Worm (Caenorhabditis elegans) whole organism, late embryonic: Measurements from ENCODE around the gene Y9C2UA.1.
A peak's percentile ranks its signal among the peaks of the same experiment; 100 is the strongest.

ENCODE experiments used
- C38D4.7 ChIP-seq: fragments of 200-800 bp; sonication (Bioruptor generic); optimal IDR thresholded peaks from 2 replicates; lab custom pipeline; 2018; ENCODE audit warnings: mild to moderate bottlenecking, missing genetic modification characterization, moderate library complexity, missing compliant biosample characterization
- F13H6.1 ChIP-seq: sonication (generic microtip); optimal IDR thresholded peaks from 2 replicates; lab custom pipeline; 2016; ENCODE audit warnings: missing genetic modification characterization, missing compliant biosample characterization
- K02D7.2 ChIP-seq: sonication (generic microtip); optimal IDR thresholded peaks from 2 replicates; lab custom pipeline; 2017; ENCODE audit warnings: mild to moderate bottlenecking, missing genetic modification characterization, missing compliant biosample characterization
- T23F11.4 ChIP-seq: fragments of 200-800 bp; sonication (Bioruptor generic); optimal IDR thresholded peaks from 2 replicates; lab custom pipeline; 2018; ENCODE audit warnings: mild to moderate bottlenecking, missing genetic modification characterization, missing compliant biosample characterization
- Y22D7AL.16 ChIP-seq: sonication (generic microtip); optimal IDR thresholded peaks from 2 replicates; lab custom pipeline; 2016; ENCODE audit warnings: missing genetic modification characterization, missing compliant biosample characterization
- ahr-1 ChIP-seq: sonication (generic microtip); optimal IDR thresholded peaks from 2 replicates; lab custom pipeline; 2016; ENCODE audit warnings: missing genetic modification characterization, missing compliant biosample characterization
- ceh-19 ChIP-seq: fragments of 200-800 bp; sonication (Bioruptor generic); optimal IDR thresholded peaks from 2 replicates; lab custom pipeline; 2018; ENCODE audit warnings: mild to moderate bottlenecking, missing genetic modification characterization, missing compliant biosample characterization
- ceh-22 ChIP-seq: sonication (generic microtip); optimal IDR thresholded peaks from 2 replicates; lab custom pipeline; 2017; ENCODE audit warnings: missing biosample characterization, missing genetic modification characterization
- ceh-24 ChIP-seq: sonication (generic microtip); optimal IDR thresholded peaks from 2 replicates; lab custom pipeline; 2016; ENCODE audit warnings: mild to moderate bottlenecking, missing genetic modification characterization, missing compliant biosample characterization
- ceh-30 ChIP-seq: fragments of 150-350 bp; optimal IDR thresholded peaks from 2 replicates; lab custom pipeline; 2014; ENCODE audit warnings: missing biosample characterization, missing genetic modification characterization
- ceh-34 ChIP-seq: sonication (generic microtip); optimal IDR thresholded peaks from 2 replicates; lab custom pipeline; 2016; ENCODE audit warnings: mild to moderate bottlenecking, missing genetic modification characterization, missing compliant biosample characterization
- ceh-45 ChIP-seq: fragments of 200-800 bp; sonication (Bioruptor generic); IDR thresholded peaks from 2 replicates; pipeline ENCODE4 v1.3.6; 2022; ENCODE audit warnings: missing genetic modification reagents, missing genetic modification characterization, missing compliant biosample characterization
- ceh-48 ChIP-seq: sonication (generic microtip); optimal IDR thresholded peaks from 2 replicates; lab custom pipeline; 2016; ENCODE audit warnings: missing genetic modification characterization, inconsistent platforms, missing compliant biosample characterization
- ceh-6 ChIP-seq: fragments of 200-800 bp; sonication (Bioruptor generic); optimal IDR thresholded peaks from 2 replicates; lab custom pipeline; 2018; ENCODE audit warnings: mild to moderate bottlenecking, missing genetic modification characterization, missing compliant biosample characterization
- ceh-9 ChIP-seq: sonication (generic microtip); optimal IDR thresholded peaks from 2 replicates; lab custom pipeline; 2016; ENCODE audit warnings: mild to moderate bottlenecking, missing genetic modification characterization, inconsistent platforms, missing compliant biosample characterization
- dve-1 ChIP-seq: sonication (generic microtip); optimal IDR thresholded peaks from 2 replicates; lab custom pipeline; 2017; ENCODE audit warnings: antibody characterized with exemption, mild to moderate bottlenecking, missing genetic modification characterization, missing compliant biosample characterization
- elt-2 ChIP-seq: sonication (generic microtip); optimal IDR thresholded peaks from 2 replicates; lab custom pipeline; 2016; ENCODE audit warnings: missing genetic modification reagents, missing genetic modification characterization, missing compliant biosample characterization
- ets-4 ChIP-seq: sonication (generic microtip); optimal IDR thresholded peaks from 2 replicates; lab custom pipeline; 2016; ENCODE audit warnings: missing genetic modification characterization, missing compliant biosample characterization
- eyg-1 ChIP-seq: sonication (generic microtip); optimal IDR thresholded peaks from 2 replicates; lab custom pipeline; 2016; ENCODE audit warnings: missing genotype, missing genetic modification characterization, missing compliant biosample characterization
- fkh-10 ChIP-seq: fragments of 150-350 bp; optimal IDR thresholded peaks from 2 replicates; lab custom pipeline; 2014; ENCODE audit warnings: missing biosample characterization, missing genetic modification reagents, missing genetic modification characterization
- fkh-6 ChIP-seq: sonication (generic microtip); optimal IDR thresholded peaks from 2 replicates; lab custom pipeline; 2016; ENCODE audit warnings: missing genetic modification characterization, missing compliant biosample characterization
- hlh-30 ChIP-seq: sonication (generic microtip); optimal IDR thresholded peaks from 2 replicates; lab custom pipeline; 2017; ENCODE audit warnings: antibody characterized with exemption, missing genetic modification characterization, missing compliant biosample characterization; ENCODE audit not compliant: insufficient read depth
- hlh-6 ChIP-seq: sonication (generic microtip); optimal IDR thresholded peaks from 2 replicates; lab custom pipeline; 2016; ENCODE audit warnings: missing genotype, missing genetic modification characterization, missing compliant biosample characterization
- lin-11 ChIP-seq: fragments of 200-800 bp; sonication (Bioruptor generic); optimal IDR thresholded peaks from 2 replicates; lab custom pipeline; 2018; ENCODE audit warnings: mild to moderate bottlenecking, missing genetic modification characterization, missing compliant biosample characterization
- mec-3 ChIP-seq: sonication (generic microtip); optimal IDR thresholded peaks from 2 replicates; lab custom pipeline; 2016; ENCODE audit warnings: borderline replicate concordance, missing genetic modification characterization, missing compliant biosample characterization
- nfya-1 ChIP-seq: sonication (generic microtip); optimal IDR thresholded peaks from 2 replicates; lab custom pipeline; 2017; ENCODE audit warnings: missing genetic modification characterization, mild to moderate bottlenecking, missing compliant biosample characterization, antibody characterized with exemption, moderate library complexity
- nhr-11 ChIP-seq: fragments of 150-350 bp; optimal IDR thresholded peaks from 2 replicates; lab custom pipeline; 2014; ENCODE audit warnings: missing biosample characterization, missing genetic modification characterization
- nhr-232 ChIP-seq: sonication (generic microtip); optimal IDR thresholded peaks from 2 replicates; lab custom pipeline; 2016; ENCODE audit warnings: missing genetic modification characterization, missing compliant biosample characterization
- npax-4 ChIP-seq: sonication (generic microtip); optimal IDR thresholded peaks from 2 replicates; lab custom pipeline; 2016; ENCODE audit warnings: missing genetic modification characterization, missing compliant biosample characterization
- odd-2 ChIP-seq: sonication (generic microtip); optimal IDR thresholded peaks from 2 replicates; lab custom pipeline; 2017; ENCODE audit warnings: antibody characterized with exemption, mild to moderate bottlenecking, missing genetic modification characterization, missing compliant biosample characterization
- pax-1 ChIP-seq: fragments of 150-350 bp; optimal IDR thresholded peaks from 2 replicates; lab custom pipeline; 2014; ENCODE audit warnings: missing biosample characterization, missing genetic modification characterization
- pha-4 ChIP-seq: fragments of 150-350 bp; optimal IDR thresholded peaks from 2 replicates; lab custom pipeline; 2018; ENCODE audit warnings: missing biosample characterization, missing genetic modification reagents, missing genetic modification characterization
- ref-2 ChIP-seq: sonication (generic microtip); optimal IDR thresholded peaks from 2 replicates; lab custom pipeline; 2016; ENCODE audit warnings: missing genetic modification characterization, missing compliant biosample characterization
- rnt-1 ChIP-seq: sonication (generic microtip); optimal IDR thresholded peaks from 2 replicates; lab custom pipeline; 2016; ENCODE audit warnings: missing genetic modification characterization, missing compliant biosample characterization
- sox-4 ChIP-seq: sonication (generic microtip); optimal IDR thresholded peaks from 2 replicates; lab custom pipeline; 2017; ENCODE audit warnings: mild to moderate bottlenecking, missing genetic modification characterization, inconsistent platforms, missing compliant biosample characterization
- syd-9 ChIP-seq: sonication (generic microtip); optimal IDR thresholded peaks from 2 replicates; lab custom pipeline; 2016; ENCODE audit warnings: mild to moderate bottlenecking, missing genetic modification characterization, moderate library complexity, missing compliant biosample characterization
- tbx-2 ChIP-seq: sonication (generic microtip); optimal IDR thresholded peaks from 2 replicates; lab custom pipeline; 2016; ENCODE audit warnings: missing genetic modification characterization, missing compliant biosample characterization
- unc-42 ChIP-seq: sonication (generic microtip); optimal IDR thresholded peaks from 2 replicates; lab custom pipeline; 2016; ENCODE audit warnings: missing genotype, missing genetic modification characterization, missing compliant biosample characterization
- zip-5 ChIP-seq: sonication (generic microtip); optimal IDR thresholded peaks from 2 replicates; lab custom pipeline; 2016; ENCODE audit warnings: missing genetic modification characterization, missing compliant biosample characterization
- ztf-16 ChIP-seq: sonication (generic microtip); optimal IDR thresholded peaks from 2 replicates; lab custom pipeline; 2017; ENCODE audit warnings: missing genetic modification characterization, missing compliant biosample characterization

The Y9C2UA.1 gene

ce11 chrII:9097302-9097701 lies 42.1 kb upstream of the Y9C2UA.1 start (continued):
- TF ChIP-seq ahr-1 (tag; lab: Kevin White, UChicago): no peak

- TF ChIP-seq odd-2 (tag; lab: Kevin White, UChicago): no peak
Observed at ce11 chrII:9098505-9098904, 40.9 kb upstream of the Y9C2UA.1 start, which contains the start of gene clh-5. Gene clh-5 (minus strand): TSS chrII:9098605.

ce11 chrII:9099017-9099416 lies 40.4 kb upstream of the Y9C2UA.1 start, which contains the start of gene T24H10.1:
Gene T24H10.1 (plus strand): TSS chrII:9099371.
- TF ChIP-seq ceh-6: no peak
- no peak for TF ChIP-seq ceh-24 (tag; lab: Kevin White, UChicago)
- TF ChIP-seq ceh-34 (tag; lab: Kevin White, UChicago): no peak
- TF ChIP-seq ceh-19: no peak
- TF ChIP-seq odd-2 (tag; lab: Kevin White, UChicago): no peak
- TF ChIP-seq zip-5 (tag; lab: Kevin White, UChicago): no peak
- TF ChIP-seq K02D7.2 (tag; lab: Kevin White, UChicago): no peak
- no peak for TF ChIP-seq ets-4 (tag; lab: Kevin White, UChicago)
- TF ChIP-seq ceh-9 (tag; lab: Kevin White, UChicago): no peak
- TF ChIP-seq Y22D7AL.16: no peak
- no peak for TF ChIP-seq sox-4 (tag; lab: Kevin White, UChicago)
- no peak for TF ChIP-seq dve-1 (tag; lab: Kevin White, UChicago)
- no peak for TF ChIP-seq T23F11.4
- TF ChIP-seq hlh-6 (tag; lab: Kevin White, UChicago): no peak
- no peak for TF ChIP-seq ztf-16 (tag; lab: Kevin White, UChicago)
- no peak for TF ChIP-seq pax-1 (tag; lab: Kevin White, UChicago)
- no peak for TF ChIP-seq ceh-30
- TF ChIP-seq pha-4 (tag; lab: Kevin White, UChicago): no peak
- no peak for TF ChIP-seq fkh-10 (GFP tag; lab: Kevin White, UChicago)
- no peak for TF ChIP-seq npax-4 (tag; lab: Kevin White, UChicago)
- peak; percentile 58 for TF ChIP-seq ceh-48
- peak; percentile 21 for TF ChIP-seq hlh-30
- no peak for TF ChIP-seq fkh-6 (tag; lab: Kevin White, UChicago)
- peak; percentile 17 for TF ChIP-seq unc-42
- no peak for TF ChIP-seq eyg-1
- TF ChIP-seq tbx-2 (tag; lab: Kevin White, UChicago): peak; percentile 14
- TF ChIP-seq rnt-1 (tag; lab: Kevin White, UChicago): no peak
- TF ChIP-seq F13H6.1 (tag; lab: Kevin White, UChicago): no peak
- no peak for TF ChIP-seq mec-3
- TF ChIP-seq elt-2 (tag; lab: Kevin White, UChicago): no peak
- TF ChIP-seq ref-2 (tag; lab: Kevin White, UChicago): no peak
- TF ChIP-seq syd-9 (tag; lab: Kevin White, UChicago): no peak
- no peak for TF ChIP-seq ceh-45 (GFP tag; lab: Robert Waterston, UW)
- TF ChIP-seq nfya-1 (tag; lab: Kevin White, UChicago): no peak

ce11 chrII:9100798-9101197 lies 38.7 kb upstream of the Y9C2UA.1 start, which contains the start of gene T24H10.5:
Gene T24H10.5 (plus strand): TSS chrII:9101098.
- TF ChIP-seq odd-2 (tag; lab: Kevin White, UChicago) (no peak), mec-3 (no peak), dve-1 (tag; lab: Kevin White, UChicago) (no peak), C38D4.7 (GFP tag; lab: Kevin White, UChicago) (no peak), F13H6.1 (tag; lab: Kevin White, UChicago) (no peak), ceh-22 (tag; lab: Kevin White, UChicago) (no peak), hlh-30 (no peak), ceh-9 (tag; lab: Kevin White, UChicago) (no peak), lin-11 (tag; lab: Kevin White, UChicago) (no peak), ceh-6 (no peak), nhr-232 (tag; lab: Kevin White, UChicago) (no peak), nhr-11 (tag; lab: Kevin White, UChicago) (no peak)
